Worm (Caenorhabditis elegans): ENCODE measurements around the gene pssy-2.

pssy-2 gene

DNA sequence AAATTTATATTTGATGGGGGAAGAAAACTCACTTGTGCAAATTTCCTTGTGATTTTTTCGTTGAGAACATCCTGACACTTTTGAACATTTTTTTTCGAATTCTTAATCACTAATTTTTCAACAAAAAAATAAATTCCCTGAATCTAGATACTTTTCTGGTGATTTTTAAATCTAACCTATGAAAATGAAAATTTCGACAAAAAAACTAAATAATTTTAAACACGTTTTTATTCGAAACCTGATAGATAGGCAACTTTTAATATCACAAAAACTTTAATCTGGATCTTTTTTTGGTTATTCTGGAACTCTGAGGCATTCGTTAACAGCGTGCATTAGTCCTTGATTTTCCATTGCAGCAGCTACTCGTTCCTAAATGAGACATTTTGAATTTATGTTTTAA is 34.8 kb upstream of the pssy-2 start, which contains the start of gene F45G2.9:
Gene F45G2.9 (minus strand): TSS at position 101 of the 400 bp plus-strand sequence.
- no peak for TF ChIP-seq zag-1 (tag; optimal IDR thresholded peaks at IDR 0.05)
- TF ChIP-seq unc-86 (tag; optimal IDR thresholded peaks at IDR 0.05) = no peak
- no peak for TF ChIP-seq swsn-7 (tag; optimal IDR thresholded peaks at IDR 0.05)
- no peak for TF ChIP-seq aha-1 (tag; optimal IDR thresholded peaks at IDR 0.05)
- no peak for TF ChIP-seq dpl-1 (GFP tag; optimal IDR thresholded peaks at IDR 0.05)
- no peak for TF ChIP-seq nhr-28 (tag; optimal IDR thresholded peaks at IDR 0.05)
- no peak for TF ChIP-seq rnt-1 (tag; optimal IDR thresholded peaks at IDR 0.05)

DNA sequence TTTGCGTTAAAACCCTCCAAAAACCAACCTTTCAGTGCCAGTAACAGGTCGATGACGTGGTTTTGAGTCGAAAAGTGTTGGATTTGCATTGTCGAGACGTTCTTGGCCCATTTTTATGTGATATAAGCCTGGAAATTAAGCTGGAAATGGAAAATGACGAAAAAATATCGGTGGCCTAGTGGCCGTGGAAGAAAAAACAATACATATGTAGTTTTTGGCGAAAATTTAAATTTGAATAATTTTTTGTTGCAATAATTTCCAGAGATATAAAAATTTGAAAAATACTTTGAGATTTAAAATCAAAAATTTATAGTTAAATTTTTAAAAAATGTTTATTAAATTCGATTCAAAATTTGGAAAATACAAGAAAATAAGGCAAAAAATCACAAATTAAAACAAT is 32.2 kb upstream of the pssy-2 start, which contains the start of gene ciao-2B:
Gene ciao-2B (minus strand): TSS at position 130 of the 400 bp plus-strand sequence.
- TF ChIP-seq ceh-90 (tag; optimal IDR thresholded peaks at IDR 0.05) (peak; percentile 83), pqm-1 (tag; optimal IDR thresholded peaks at IDR 0.05) (no peak), ces-1 (GFP tag; optimal IDR thresholded peaks at IDR 0.05) (no peak), fkh-8 (tag; optimal IDR thresholded peaks at IDR 0.05) (no peak), C34B4.2 (tag; optimal IDR thresholded peaks at IDR 0.05) (no peak), Y116A8C.19 (tag; optimal IDR thresholded peaks at IDR 0.05; ENCODE audit: borderline replicate concordance) (no peak), efl-3 (GFP tag; optimal IDR thresholded peaks at IDR 0.05) (no peak), sox-4 (tag; optimal IDR thresholded peaks at IDR 0.05) (peak; percentile 6), snu-23 (GFP tag; optimal IDR thresholded peaks at IDR 0.05) (peak; percentile 29), mab-9 (GFP tag; IDR thresholded peaks at IDR 0.05) (no peak), swsn-7 (tag; optimal IDR thresholded peaks at IDR 0.05) (no peak), dsc-1 (tag; optimal IDR thresholded peaks at IDR 0.05) (peak; percentile 52), nhr-84 (tag; optimal IDR thresholded peaks at IDR 0.05) (no peak), nhr-28 (tag; optimal IDR thresholded peaks at IDR 0.05) (no peak), jun-1 (tag; optimal IDR thresholded peaks at IDR 0.05) (no peak), hlh-17 (GFP tag; optimal IDR thresholded peaks at IDR 0.05; ENCODE audit: borderline replicate concordance) (no peak), lin-14 (GFP tag; optimal IDR thresholded peaks at IDR 0.05) (no peak), unc-130 (tag; optimal IDR thresholded peaks at IDR 0.05) (no peak), sup-37 (GFP tag; optimal IDR thresholded peaks at IDR 0.05) (no peak), efl-1 (optimal IDR thresholded peaks at IDR 0.05) (peak; percentile 25 to 88), efl-1 (GFP tag; optimal IDR thresholded peaks at IDR 0.05 in 1 of 2) (peak; percentile 91 to 99), nhr-19 (GFP tag; conservative IDR thresholded peaks at IDR 0.05) (no peak), nhr-12 (tag; optimal IDR thresholded peaks at IDR 0.05) (no peak), irx-1 (tag; optimal IDR thresholded peaks at IDR 0.05) (peak; percentile 55), pax-3 (tag; optimal IDR thresholded peaks at IDR 0.05) (no peak), mdl-1 (tag; optimal IDR thresholded peaks at IDR 0.05) (no peak), nhr-77 (tag; optimal IDR thresholded peaks at IDR 0.05) (no peak), nhr-76 (tag; optimal IDR thresholded peaks at IDR 0.05) (no peak), pag-3 (tag; optimal IDR thresholded peaks at IDR 0.05; ENCODE audit: borderline replicate concordance, insufficient read depth) (no peak), aha-1 (tag; optimal IDR thresholded peaks at IDR 0.05) (no peak), C16A3.4 (tag; optimal IDR thresholded peaks at IDR 0.05) (no peak), nhr-11 (tag; optimal IDR thresholded peaks at IDR 0.05) (no peak), grh-1 (GFP tag; IDR thresholded peaks at IDR 0.05) (no peak), blmp-1 (tag; optimal IDR thresholded peaks at IDR 0.05) (no peak), ztf-4 (tag; optimal IDR thresholded peaks at IDR 0.05) (no peak), lin-39 (tag; optimal IDR thresholded peaks at IDR 0.05) (peak; percentile 20), nhr-237 (tag; optimal IDR thresholded peaks at IDR 0.05) (no peak), C04F5.9 (tag; optimal IDR thresholded peaks at IDR 0.05) (no peak), zip-4 (GFP tag; optimal IDR thresholded peaks at IDR 0.05) (no peak), ets-5 (GFP tag; IDR thresholded peaks at IDR 0.05) (no peak), isw-1 (GFP tag; IDR thresholded peaks at IDR 0.05) (0 out of 2 replicates have a peak, but pooled peaks have one; percentile 22), elt-2 (tag; optimal IDR thresholded peaks at IDR 0.05) (no peak), mef-2 (tag; optimal IDR thresholded peaks at IDR 0.05) (no peak), vab-15 (tag; optimal IDR thresholded peaks at IDR 0.05) (no peak), egl-13 (tag; optimal IDR thresholded peaks at IDR 0.05) (peak; percentile 15), lin-35 (GFP tag; optimal IDR thresholded peaks at IDR 0.05) (peak; percentile 87 to 93), skn-1 (tag; optimal IDR thresholded peaks at IDR 0.05) (peak; percentile 19), nhr-85 (tag) (peak; percentile 66), rnt-1 (tag; optimal IDR thresholded peaks at IDR 0.05) (no peak)

Data from whole organism, L1 larva.